Fruit fly (Drosophila melanogaster) whole organism, adult: Measurements from ENCODE around the gene CG31360.

Experiments
- CG11617 ChIP-seq: fragments of 200-800 bp; sonication (Bioruptor generic); optimal IDR thresholded peaks from 2 replicates; lab custom pipeline; 2017; ENCODE audit warnings: mild to moderate bottlenecking, missing biosample characterization, missing genetic modification reagents, missing genetic modification characterization
- CG12768 ChIP-seq: fragments of 200-800 bp; sonication (Bioruptor generic); optimal IDR thresholded peaks from 2 replicates; lab custom pipeline; 2017; ENCODE audit warnings: missing biosample characterization, missing genetic modification characterization, mild to moderate bottlenecking, moderate library complexity, missing genetic modification reagents
- CG14711 ChIP-seq: fragments of 200-800 bp; sonication (Bioruptor generic); optimal IDR thresholded peaks from 2 replicates; lab custom pipeline; 2018; ENCODE audit warnings: missing biosample characterization, mild to moderate bottlenecking, missing genetic modification characterization, moderate library complexity
- CG1620 ChIP-seq: fragments of 200-800 bp; sonication (Bioruptor generic); optimal IDR thresholded peaks from 2 replicates; lab custom pipeline; 2016; ENCODE audit warnings: missing biosample characterization, missing genetic modification characterization
- CG33017 ChIP-seq: fragments of 200-800 bp; sonication (Bioruptor generic); optimal IDR thresholded peaks from 2 replicates; lab custom pipeline; 2018; ENCODE audit warnings: missing biosample characterization, mild to moderate bottlenecking, missing genetic modification characterization, moderate library complexity
- CG5204 ChIP-seq: fragments of 200-800 bp; sonication (Bioruptor generic); optimal IDR thresholded peaks from 2 replicates; lab custom pipeline; 2016; ENCODE audit warnings: missing biosample characterization, missing genetic modification characterization
- CG7045 ChIP-seq: fragments of 200-800 bp; sonication (Bioruptor generic); optimal IDR thresholded peaks from 2 replicates; lab custom pipeline; 2017; ENCODE audit warnings: missing biosample characterization, mild to moderate bottlenecking, missing genetic modification characterization
- CG7101 ChIP-seq: fragments of 200-800 bp; sonication (Bioruptor generic); optimal IDR thresholded peaks from 2 replicates; lab custom pipeline; 2018; ENCODE audit warnings: missing biosample characterization, mild to moderate bottlenecking, missing genetic modification characterization, moderate library complexity
- Clk ChIP-seq: fragments of 200-800 bp; sonication (Bioruptor generic); optimal IDR thresholded peaks from 2 replicates; lab custom pipeline; 2017; ENCODE audit warnings: missing biosample characterization, missing genetic modification characterization
- Crg-1 ChIP-seq: fragments of 200-800 bp; sonication (Bioruptor generic); optimal IDR thresholded peaks from 2 replicates; lab custom pipeline; 2016; ENCODE audit warnings: missing biosample characterization, missing genetic modification characterization
- Hr96 ChIP-seq: fragments of 200-800 bp; sonication (Bioruptor generic); optimal IDR thresholded peaks from 2 replicates; lab custom pipeline; 2016; ENCODE audit warnings: missing biosample characterization, missing genetic modification characterization
- Mnt ChIP-seq: fragments of 200-800 bp; sonication (Bioruptor generic); optimal IDR thresholded peaks from 2 replicates; lab custom pipeline; 2016; ENCODE audit warnings: missing biosample characterization, mild to moderate bottlenecking, missing genetic modification characterization
- bab1 ChIP-seq: fragments of 200-800 bp; sonication (Bioruptor generic); optimal IDR thresholded peaks from 3 replicates; lab custom pipeline; 2019; ENCODE audit warnings: missing biosample characterization, mild to moderate bottlenecking, missing genetic modification characterization, moderate library complexity
- cic ChIP-seq: fragments of 200-800 bp; sonication (Bioruptor generic); optimal IDR thresholded peaks from 2 replicates; lab custom pipeline; 2017; ENCODE audit warnings: missing biosample characterization, mild to moderate bottlenecking, missing genetic modification characterization, moderate library complexity
- cnc ChIP-seq, 2 experiments: fragments of >200 bp; optimal IDR thresholded peaks; 2 replicates each; lab custom pipeline; 2017
- kay ChIP-seq: fragments of 200-800 bp; sonication (Bioruptor generic); peaks from one replicate; lab custom pipeline; 2016; ENCODE audit warnings: missing biosample characterization, missing genetic modification characterization, borderline replicate concordance
- ovo ChIP-seq: fragments of 200-800 bp; sonication (Bioruptor generic); optimal IDR thresholded peaks from 2 replicates; lab custom pipeline; 2016; ENCODE audit warnings: missing biosample characterization, missing genetic modification characterization
- pad ChIP-seq: fragments of 200-800 bp; sonication (Bioruptor generic); optimal IDR thresholded peaks from 3 replicates; lab custom pipeline; 2017; ENCODE audit warnings: missing biosample characterization, missing genetic modification characterization, mild to moderate bottlenecking, moderate library complexity, missing genetic modification reagents
- tj ChIP-seq: fragments of 200-800 bp; sonication (Bioruptor generic); optimal IDR thresholded peaks from 3 replicates; lab custom pipeline; 2017; ENCODE audit warnings: missing biosample characterization, mild to moderate bottlenecking, missing genetic modification characterization, moderate library complexity
- toe ChIP-seq: fragments of 200-800 bp; sonication (Bioruptor generic); optimal IDR thresholded peaks from 2 replicates; lab custom pipeline; 2016; ENCODE audit warnings: missing biosample characterization, missing genetic modification characterization

CG31360 gene

DNA sequence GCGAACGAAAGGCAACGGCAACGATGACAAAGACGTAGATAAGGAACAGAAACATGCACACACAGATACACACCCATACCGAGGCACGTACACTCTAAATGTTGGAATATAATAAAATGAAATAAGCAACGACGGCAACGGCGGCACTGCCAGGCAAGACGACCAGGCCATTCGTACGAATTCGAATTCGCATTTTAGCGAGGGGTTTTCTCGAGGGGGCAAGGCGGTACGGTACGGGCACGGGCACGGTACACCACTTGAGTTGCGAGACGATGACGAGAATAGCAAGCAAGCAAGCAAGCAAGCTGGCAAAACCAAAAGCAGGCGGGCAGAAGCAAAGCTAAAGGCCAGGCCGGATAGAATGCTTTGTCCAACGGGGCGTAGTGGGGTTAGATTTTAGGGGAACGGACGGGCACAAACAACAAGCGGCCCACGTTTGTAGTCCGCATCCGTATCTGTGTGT lies 16.3 kb downstream of the CG31360 start:
- TF ChIP-seq tj (GFP tag; lab: Kevin White, UChicago) (peak; percentile 95), cic (GFP tag; lab: Kevin White, UChicago) (peak; percentile 91), toe (GFP tag; lab: Kevin White, UChicago) (peak; percentile 19), CG11617 (GFP tag; lab: Kevin White, UChicago) (no peak), Hr96 (peak; percentile 52), bab1 (GFP tag; lab: Kevin White, UChicago) (peak; percentile 38), CG33017 (peak; percentile 36), CG14711 (tag; lab: Kevin White, UChicago) (no peak), pad (GFP tag; lab: Kevin White, UChicago) (peak; percentile 48), CG5204 (GFP tag; lab: Kevin White, UChicago) (no peak), CG1620 (peak; percentile 10), Clk (GFP tag; lab: Kevin White, UChicago) (no peak), CG12768 (GFP tag; lab: Kevin White, UChicago) (peak; percentile 81), ovo (GFP tag; lab: Kevin White, UChicago) (peak; percentile 75), CG7101 (tag; lab: Kevin White, UChicago) (peak; percentile 13), cnc (optimal IDR thresholded peaks at IDR 0.05; lab: Kevin White, UChicago) (no peak), CG7045 (GFP tag; lab: Kevin White, UChicago) (no peak), Crg-1 (GFP tag; lab: Kevin White, UChicago) (no peak), kay (GFP tag; lab: Kevin White, UChicago) (no peak), Mnt (GFP tag; lab: Kevin White, UChicago) (peak; percentile 85)

DNA sequence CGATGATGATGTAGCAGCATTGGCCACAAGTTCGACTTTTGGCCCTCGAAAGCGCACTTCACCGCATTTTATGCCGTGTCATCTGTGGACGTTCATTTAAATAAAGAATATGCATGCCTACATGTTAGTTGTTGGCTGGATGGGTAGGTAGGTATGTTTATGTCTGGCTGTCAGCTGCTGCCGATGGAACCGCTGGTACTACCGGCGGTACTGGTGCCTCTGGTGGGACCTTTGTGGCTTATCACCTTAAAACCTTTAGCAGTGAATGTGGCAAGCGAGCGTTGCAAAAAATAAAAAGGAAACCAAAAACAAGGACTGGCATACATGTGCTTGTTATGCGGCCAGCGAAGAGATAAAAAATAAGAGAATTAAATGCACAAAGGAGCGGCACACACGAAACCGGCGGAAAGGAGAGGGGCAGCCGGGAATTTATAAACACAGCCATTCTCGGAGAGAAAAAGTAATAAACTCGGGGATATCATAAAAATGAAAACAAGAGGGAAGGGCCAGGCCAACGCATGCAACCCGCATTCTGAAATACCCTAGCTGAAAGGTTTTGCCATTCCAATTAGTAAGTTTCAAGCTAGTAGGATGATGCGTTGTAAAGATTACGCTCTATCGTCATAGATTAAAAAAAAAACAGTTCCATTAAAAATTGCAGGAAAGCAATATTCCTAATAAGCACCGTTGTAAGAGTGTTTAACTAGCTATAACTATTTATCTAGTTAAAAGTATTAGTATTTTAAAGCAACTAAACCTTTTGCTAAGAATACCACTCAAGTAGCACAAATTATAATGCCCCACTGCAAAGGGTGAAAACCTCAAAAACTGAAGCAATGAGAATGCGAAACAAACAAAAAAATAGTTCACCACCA lies 17.3 kb downstream of the CG31360 start:
- no peak for TF ChIP-seq CG5204 (GFP tag; lab: Kevin White, UChicago)
- no peak for TF ChIP-seq CG12768 (GFP tag; lab: Kevin White, UChicago)
- no peak for TF ChIP-seq kay (GFP tag; lab: Kevin White, UChicago)
- no peak for TF ChIP-seq cic (GFP tag; lab: Kevin White, UChicago)
- TF ChIP-seq toe (GFP tag; lab: Kevin White, UChicago), result peak; percentile 28
- no peak for TF ChIP-seq CG14711 (tag; lab: Kevin White, UChicago)
- TF ChIP-seq CG11617 (GFP tag; lab: Kevin White, UChicago), result no peak
- peak; percentile 36 for TF ChIP-seq CG33017
- peak; percentile 0 for TF ChIP-seq CG7101 (tag; lab: Kevin White, UChicago)
- no peak for TF ChIP-seq tj (GFP tag; lab: Kevin White, UChicago)
- no peak for TF ChIP-seq ovo (GFP tag; lab: Kevin White, UChicago)
- TF ChIP-seq cnc (optimal IDR thresholded peaks at IDR 0.05; lab: Kevin White, UChicago), result no peak
- TF ChIP-seq CG7045 (GFP tag; lab: Kevin White, UChicago), result no peak
- TF ChIP-seq pad (GFP tag; lab: Kevin White, UChicago), result no peak
- TF ChIP-seq Mnt (GFP tag; lab: Kevin White, UChicago), result no peak
- no peak for TF ChIP-seq Clk (GFP tag; lab: Kevin White, UChicago)
- no peak for TF ChIP-seq Hr96

DNA sequence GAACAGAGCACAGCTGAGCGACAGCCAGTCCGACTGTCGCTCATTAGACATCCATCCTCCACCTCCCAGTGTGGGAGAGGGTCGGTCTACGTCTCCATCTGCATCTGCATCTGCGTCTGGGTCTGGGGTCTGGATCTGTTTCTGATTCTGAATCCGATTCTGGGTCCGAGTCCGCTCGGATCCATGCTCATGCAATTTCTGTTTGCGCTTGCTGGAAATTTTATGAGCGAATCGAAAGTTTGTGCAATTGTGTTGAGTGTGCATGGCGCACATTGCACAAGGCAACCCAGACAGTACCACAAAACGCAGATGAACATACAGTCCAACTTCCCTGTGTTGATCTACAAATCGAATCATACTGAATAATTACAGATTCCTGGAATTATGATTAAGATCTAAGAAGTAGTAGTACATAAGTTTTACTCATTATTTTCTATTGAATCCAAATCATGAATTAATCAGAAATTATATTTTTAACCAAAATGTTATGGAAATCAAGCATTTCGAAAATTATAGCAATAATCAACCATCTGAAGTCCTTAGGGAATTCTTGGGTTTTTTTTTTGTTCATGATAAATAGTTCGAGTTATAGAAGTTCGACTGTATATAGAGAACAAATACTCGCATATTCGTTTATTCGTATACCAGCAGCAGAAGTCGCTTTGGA lies 18.3 kb downstream of the CG31360 start:
- TF ChIP-seq Mnt (GFP tag; lab: Kevin White, UChicago), result no peak
- peak; percentile 19 for TF ChIP-seq ovo (GFP tag; lab: Kevin White, UChicago)
- TF ChIP-seq CG12768 (GFP tag; lab: Kevin White, UChicago), result peak; percentile 75
- peak; percentile 91 for TF ChIP-seq CG7045 (GFP tag; lab: Kevin White, UChicago)
- peak; percentile 77 for TF ChIP-seq Hr96
- no peak for TF ChIP-seq cic (GFP tag; lab: Kevin White, UChicago)
- peak; percentile 58 for TF ChIP-seq CG1620
- peak; percentile 42 for TF ChIP-seq Clk (GFP tag; lab: Kevin White, UChicago)
- peak; percentile 91 for TF ChIP-seq CG14711 (tag; lab: Kevin White, UChicago)
- peak; percentile 84 for TF ChIP-seq CG11617 (GFP tag; lab: Kevin White, UChicago)
- TF ChIP-seq bab1 (GFP tag; lab: Kevin White, UChicago), result peak; percentile 88
- peak; percentile 70 for TF ChIP-seq Crg-1 (GFP tag; lab: Kevin White, UChicago)
- peak; percentile 88 for TF ChIP-seq CG5204 (GFP tag; lab: Kevin White, UChicago)
- peak; percentile 89 for TF ChIP-seq CG33017
- TF ChIP-seq tj (GFP tag; lab: Kevin White, UChicago), result peak; percentile 68
- peak; percentile 73 for TF ChIP-seq toe (GFP tag; lab: Kevin White, UChicago)
- TF ChIP-seq cnc (optimal IDR thresholded peaks at IDR 0.05; lab: Kevin White, UChicago), result no peak
- TF ChIP-seq pad (GFP tag; lab: Kevin White, UChicago), result peak; percentile 66
- TF ChIP-seq CG7101 (tag; lab: Kevin White, UChicago), result peak; percentile 89
- peak; percentile 81 for TF ChIP-seq kay (GFP tag; lab: Kevin White, UChicago)

- TF ChIP-seq Mnt (GFP tag; lab: Kevin White, UChicago) (peak; percentile 89), toe (GFP tag; lab: Kevin White, UChicago) (peak; percentile 94), CG7101 (tag; lab: Kevin White, UChicago) (peak; percentile 97), CG7045 (GFP tag; lab: Kevin White, UChicago) (peak; percentile 97), Clk (GFP tag; lab: Kevin White, UChicago) (peak; percentile 88), kay (GFP tag; lab: Kevin White, UChicago) (peak; percentile 97), CG33017 (peak; percentile 96), pad (GFP tag; lab: Kevin White, UChicago) (peak; percentile 77), cnc (optimal IDR thresholded peaks at IDR 0.05; lab: Kevin White, UChicago) (no peak), CG5204 (GFP tag; lab: Kevin White, UChicago) (peak; percentile 97), ovo (GFP tag; lab: Kevin White, UChicago) (peak; percentile 82), CG14711 (tag; lab: Kevin White, UChicago) (peak; percentile 95), CG12768 (GFP tag; lab: Kevin White, UChicago) (peak; percentile 95), CG1620 (peak; percentile 94), Hr96 (peak; percentile 97), tj (GFP tag; lab: Kevin White, UChicago) (peak; percentile 90), bab1 (GFP tag; lab: Kevin White, UChicago) (peak; percentile 97), cic (GFP tag; lab: Kevin White, UChicago) (peak; percentile 46), CG11617 (GFP tag; lab: Kevin White, UChicago) (peak; percentile 98), Crg-1 (GFP tag; lab: Kevin White, UChicago) (peak; percentile 92)
Measured at dm6 chr3R:17703691-17704537, 19.0 kb downstream of the CG31360 start.
